Fruit fly (Drosophila melanogaster) whole organism, embryonic: ENCODE results near the gene CG8042.

Experiments used
- ATbp ChIP-seq: fragments of 200-800 bp; sonication (Bioruptor generic); optimal IDR thresholded peaks from 2 replicates; lab custom pipeline; 2017; ENCODE audit warnings: missing biosample characterization, mild to moderate bottlenecking, missing genetic modification characterization, missing genetic modification reagents
- Asciz ChIP-seq: fragments of 200-800 bp; sonication (Bioruptor generic); optimal IDR thresholded peaks from 2 replicates; lab custom pipeline; 2017; ENCODE audit warnings: missing biosample characterization, mild to moderate bottlenecking, missing genetic modification characterization, missing genetic modification reagents
- Awh ChIP-seq: fragments of 200-800 bp; sonication (Bioruptor generic); IDR thresholded peaks from 2 replicates; pipeline ENCODE4, ENCODE4 v1.3.6; 2022; ENCODE audit warnings: missing biosample characterization, missing genetic modification characterization
- CG12219 ChIP-seq: fragments of 200-800 bp; sonication (Bioruptor generic); optimal IDR thresholded peaks from 3 replicates; lab custom pipeline; 2018; ENCODE audit warnings: missing biosample characterization, mild to moderate bottlenecking, missing genetic modification characterization
- CG12659 ChIP-seq: fragments of 200-800 bp; sonication (Bioruptor generic); optimal IDR thresholded peaks from 3 replicates; lab custom pipeline; 2017; ENCODE audit warnings: mild to moderate bottlenecking, missing biosample characterization, missing genetic modification reagents, missing genetic modification characterization
- CG12769 ChIP-seq: fragments of 200-800 bp; sonication (Bioruptor generic); optimal IDR thresholded peaks from 2 replicates; lab custom pipeline; 2019; ENCODE audit warnings: missing biosample characterization, mild to moderate bottlenecking, missing genetic modification characterization, moderate library complexity
- CG13894 ChIP-seq: fragments of 200-800 bp; sonication (Bioruptor generic); optimal IDR thresholded peaks from 3 replicates; lab custom pipeline; 2018; ENCODE audit warnings: missing biosample characterization, mild to moderate bottlenecking, missing genetic modification characterization, moderate library complexity
- CG15011 ChIP-seq: fragments of 200-800 bp; sonication (Bioruptor generic); optimal IDR thresholded peaks from 3 replicates; lab custom pipeline; 2018; ENCODE audit warnings: missing biosample characterization, mild to moderate bottlenecking, missing genetic modification characterization
- CG15514 ChIP-seq: fragments of 200-800 bp; sonication (Bioruptor generic); optimal IDR thresholded peaks from 3 replicates; lab custom pipeline; 2017; ENCODE audit warnings: missing biosample characterization, missing genetic modification characterization, mild to moderate bottlenecking, moderate library complexity, missing genetic modification reagents
- CG15601 ChIP-seq: fragments of 200-800 bp; sonication (Bioruptor generic); optimal IDR thresholded peaks from 3 replicates; lab custom pipeline; 2019; ENCODE audit warnings: missing biosample characterization, mild to moderate bottlenecking, missing genetic modification characterization, moderate library complexity
- CG2199 ChIP-seq: fragments of 200-800 bp; sonication (Bioruptor generic); IDR thresholded peaks from 3 replicates; pipeline ENCODE4 v1.3.6; 2022; ENCODE audit warnings: missing biosample characterization, missing genetic modification characterization
- CG2202 ChIP-seq: fragments of 200-800 bp; sonication (Bioruptor generic); optimal IDR thresholded peaks from 2 replicates; lab custom pipeline; 2018; ENCODE audit warnings: missing biosample characterization, mild to moderate bottlenecking, missing genetic modification characterization
- CG2678 ChIP-seq: fragments of 200-800 bp; sonication (Bioruptor generic); optimal IDR thresholded peaks from 3 replicates; lab custom pipeline; 2019; ENCODE audit warnings: missing biosample characterization, mild to moderate bottlenecking, missing genetic modification characterization, moderate library complexity
- CG2875 ChIP-seq: fragments of 200-800 bp; sonication (Bioruptor generic); optimal IDR thresholded peaks from 2 replicates; lab custom pipeline; 2017; ENCODE audit warnings: missing biosample characterization, mild to moderate bottlenecking, missing genetic modification characterization, missing genetic modification reagents
- CG33557 ChIP-seq: fragments of 200-800 bp; sonication (Bioruptor generic); optimal IDR thresholded peaks from 2 replicates; lab custom pipeline; 2019; ENCODE audit warnings: missing biosample characterization, mild to moderate bottlenecking, missing genetic modification characterization, moderate library complexity
- CG4707 ChIP-seq: fragments of 200-800 bp; sonication (Bioruptor generic); optimal IDR thresholded peaks from 2 replicates; lab custom pipeline; 2018; ENCODE audit warnings: missing biosample characterization, mild to moderate bottlenecking, missing genetic modification characterization, moderate library complexity
- CG7556 ChIP-seq: fragments of 200-800 bp; sonication (Bioruptor generic); optimal IDR thresholded peaks from 2 replicates; lab custom pipeline; 2017; ENCODE audit warnings: missing biosample characterization, mild to moderate bottlenecking, missing genetic modification characterization
- CG7745 ChIP-seq: fragments of 200-800 bp; sonication (Bioruptor generic); optimal IDR thresholded peaks from 2 replicates; lab custom pipeline; 2018; ENCODE audit warnings: missing biosample characterization, mild to moderate bottlenecking, missing genetic modification characterization, moderate library complexity
- CG9727 ChIP-seq: fragments of 200-800 bp; sonication (Bioruptor generic); optimal IDR thresholded peaks from 3 replicates; lab custom pipeline; 2017; ENCODE audit warnings: missing biosample characterization, mild to moderate bottlenecking, missing genetic modification characterization
- Deaf1 ChIP-seq: fragments of 200-800 bp; optimal IDR thresholded peaks from 3 replicates; lab custom pipeline; 2019; ENCODE audit warnings: missing biosample characterization, mild to moderate bottlenecking, missing genetic modification characterization, moderate library complexity
- Fer1 ChIP-seq: fragments of 200-800 bp; sonication (Bioruptor generic); optimal IDR thresholded peaks from 2 replicates; lab custom pipeline; 2017; ENCODE audit warnings: missing biosample characterization, mild to moderate bottlenecking, missing genetic modification characterization
- H2.0 ChIP-seq: fragments of 200-800 bp; sonication (Bioruptor generic); IDR thresholded peaks from 2 replicates; pipeline ENCODE4 v1.3.6; 2022; ENCODE audit warnings: missing biosample characterization, missing genetic modification characterization
- Hmr ChIP-seq: fragments of 200-800 bp; sonication (Bioruptor generic); optimal IDR thresholded peaks from 3 replicates; lab custom pipeline; 2017; ENCODE audit warnings: mild to moderate bottlenecking, missing biosample characterization, missing genetic modification reagents, missing genetic modification characterization
- Med ChIP-seq: fragments of 200-800 bp; sonication (Bioruptor generic); peaks from one replicate; lab custom pipeline; 2016; ENCODE audit warnings: missing biosample characterization, missing genetic modification characterization, mild to moderate bottlenecking, inconsistent platforms, moderate library complexity
- PHDP ChIP-seq: fragments of 200-800 bp; sonication (Bioruptor generic); optimal IDR thresholded peaks from 3 replicates; lab custom pipeline; 2018; ENCODE audit warnings: missing biosample characterization, mild to moderate bottlenecking, missing genetic modification characterization, moderate library complexity
- Pdp1 ChIP-seq, 2 experiments: fragments of 200-800 bp; sonication (Bioruptor generic); optimal IDR thresholded peaks; 3 replicates each; lab custom pipeline; 2016; ENCODE audit warnings: missing biosample characterization in 2 of 2, missing genetic modification characterization in 2 of 2, mild to moderate bottlenecking in 1 of 2, moderate library complexity in 1 of 2
- Ptx1 ChIP-seq: fragments of 200-800 bp; sonication (Bioruptor generic); IDR thresholded peaks from 2 replicates; pipeline ENCODE4 v1.3.6; 2022; ENCODE audit warnings: missing biosample characterization, missing genetic modification characterization
- Trl ChIP-seq, 3 experiments: fragments of >200 bp in 2 of 3; fragments of 200-800 bp in 1 of 3; sonication (Bioruptor generic) in 1 of 3; optimal IDR thresholded peaks; 2 replicates in 1 of 3; 3 replicates in 2 of 3; lab custom pipeline; 2016 to 2017; ENCODE audit warnings: missing biosample characterization in 1 of 3, missing genetic modification characterization in 1 of 3
- abd-A ChIP-seq: fragments of 200-800 bp; sonication (Bioruptor generic); optimal IDR thresholded peaks from 3 replicates; lab custom pipeline; 2019; ENCODE audit warnings: missing biosample characterization, mild to moderate bottlenecking, missing genetic modification characterization, moderate library complexity
- amos ChIP-seq: fragments of 200-800 bp; sonication (Bioruptor generic); IDR thresholded peaks from 2 replicates; pipeline ENCODE4 v1.3.6; 2022; ENCODE audit warnings: missing biosample characterization, missing genetic modification characterization; ENCODE audit not compliant: partially characterized antibody
- ara ChIP-seq: fragments of 200-800 bp; sonication (Bioruptor generic); IDR thresholded peaks from 2 replicates; pipeline ENCODE4 v1.3.6; 2022; ENCODE audit warnings: missing biosample characterization, missing genetic modification characterization
- cg ChIP-seq: fragments of 200-800 bp; sonication (Bioruptor generic); optimal IDR thresholded peaks from 3 replicates; lab custom pipeline; 2019; ENCODE audit warnings: missing biosample characterization, mild to moderate bottlenecking, missing genetic modification characterization, moderate library complexity
- dmrt11E ChIP-seq: fragments of 200-800 bp; sonication (Bioruptor generic); optimal IDR thresholded peaks from 3 replicates; lab custom pipeline; 2018; ENCODE audit warnings: missing biosample characterization, mild to moderate bottlenecking, missing genetic modification characterization, moderate library complexity
- fd64A ChIP-seq: fragments of 200-800 bp; sonication (Bioruptor generic); optimal IDR thresholded peaks from 3 replicates; lab custom pipeline; 2018; ENCODE audit warnings: missing biosample characterization, mild to moderate bottlenecking, missing genetic modification characterization
- gfzf ChIP-seq: fragments of 200-800 bp; sonication (Bioruptor generic); optimal IDR thresholded peaks from 2 replicates; lab custom pipeline; 2016; ENCODE audit warnings: missing biosample characterization, mild to moderate bottlenecking, missing genetic modification characterization, moderate library complexity
- hkb ChIP-seq, 2 experiments: fragments of 200-800 bp in 1 of 2; fragments of >200 bp in 1 of 2; sonication (Bioruptor generic) in 1 of 2; IDR thresholded peaks in 1 of 2; optimal IDR thresholded peaks in 1 of 2; 2 replicates each; pipeline versions ENCODE4 v1.3.6 to Lab custom; 2017 to 2022; ENCODE audit warnings: missing biosample characterization in 1 of 2, missing genetic modification characterization in 1 of 2
- kni ChIP-seq: fragments of 200-800 bp; sonication (Bioruptor generic); optimal IDR thresholded peaks from 3 replicates; lab custom pipeline; 2017; ENCODE audit warnings: mild to moderate bottlenecking, missing biosample characterization, missing genetic modification reagents, missing genetic modification characterization
- onecut ChIP-seq: fragments of 200-800 bp; sonication (Bioruptor generic); IDR thresholded peaks from 2 replicates; pipeline ENCODE4 v1.3.6; 2022; ENCODE audit warnings: missing biosample characterization, missing genetic modification characterization
- otp ChIP-seq: fragments of 200-800 bp; sonication (Bioruptor generic); IDR thresholded peaks from 3 replicates; pipeline ENCODE4, ENCODE4 v1.3.6; 2022; ENCODE audit warnings: missing biosample characterization, missing genetic modification characterization
- pb ChIP-seq: fragments of 200-800 bp; sonication (Bioruptor generic); optimal IDR thresholded peaks from 3 replicates; lab custom pipeline; 2016; ENCODE audit warnings: missing biosample characterization, missing genetic modification characterization
- sens ChIP-seq: fragments of 200-800 bp; sonication (Bioruptor generic); peaks from one replicate; lab custom pipeline; 2016; ENCODE audit warnings: missing biosample characterization, missing genetic modification characterization
- twi ChIP-seq: fragments of 200-800 bp; optimal IDR thresholded peaks from 2 replicates; lab custom pipeline; 2019; ENCODE audit warnings: missing biosample characterization, mild to moderate bottlenecking, missing genetic modification characterization, moderate library complexity
- wek ChIP-seq: fragments of 200-800 bp; sonication (Bioruptor generic); optimal IDR thresholded peaks from 3 replicates; lab custom pipeline; 2018; ENCODE audit warnings: missing biosample characterization, mild to moderate bottlenecking, missing genetic modification characterization, moderate library complexity
- yki ChIP-seq: fragments of >200 bp; optimal IDR thresholded peaks from 3 replicates; lab custom pipeline; 2018
- z ChIP-seq: fragments of 200-800 bp; sonication (Bioruptor generic); IDR thresholded peaks from 3 replicates; pipeline ENCODE4 v1.3.6; 2022; ENCODE audit warnings: missing biosample characterization, missing genetic modification characterization

Gene CG8042

dm6 chr3L:8001057-8001597, 26.3 kb upstream of the CG8042 start (continued):
- TF ChIP-seq amos (GFP tag; lab: Robert Waterston, UW): no peak

dm6 chr3L:7999933-8000332, 25.1 kb upstream of the CG8042 start:
- TF ChIP-seq Pdp1 (GFP tag; optimal IDR thresholded peaks at IDR 0.05; lab: Kevin White, UChicago) (peak in 1 of 2 experiments; percentile 71), hkb (optimal IDR thresholded peaks at IDR 0.05; lab: Kevin White, UChicago) (no peak), hkb (GFP tag; IDR thresholded peaks at IDR 0.05; lab: Robert Waterston, UW) (no peak), CG13894 (peak; percentile 64), pb (no peak), yki (no peak), abd-A (tag; lab: Kevin White, UChicago) (peak; percentile 19), CG2199 (peak; percentile 79; the same call in 2 of the 3 replicates)

- TF ChIP-seq CG9727: peak; percentile 13
- TF ChIP-seq cg (GFP tag; lab: Kevin White, UChicago): peak; percentile 0
- TF ChIP-seq CG4707 (GFP tag; lab: Kevin White, UChicago): peak; percentile 33
- TF ChIP-seq ara: 0 out of 2 replicates have a peak, but pooled peaks have one; percentile 22
- peak; percentile 44 for TF ChIP-seq CG2202 (tag; lab: Kevin White, UChicago)
- peak; percentile 37 for TF ChIP-seq CG7745
- peak; percentile 10; the same call in 1 of the 2 replicates for TF ChIP-seq onecut
- peak; percentile 1 for TF ChIP-seq CG12219 (GFP tag; lab: Kevin White, UChicago)
- peak; percentile 11 for TF ChIP-seq CG12659 (GFP tag; lab: Kevin White, UChicago)
- peak; percentile 38 for TF ChIP-seq CG33557
- peak; percentile 13 for TF ChIP-seq CG15011 (GFP tag; lab: Kevin White, UChicago)
- peak; percentile 57 for TF ChIP-seq kni (GFP tag; lab: Kevin White, UChicago)
- peak; percentile 26 for TF ChIP-seq PHDP
- no peak for TF ChIP-seq wek (GFP tag; lab: Kevin White, UChicago)
- TF ChIP-seq CG15601 (tag; lab: Kevin White, UChicago): peak; percentile 44
- TF ChIP-seq gfzf (GFP tag; lab: Kevin White, UChicago): no peak
- TF ChIP-seq CG7556: peak; percentile 8
- TF ChIP-seq CG2875 (GFP tag; lab: Kevin White, UChicago): peak; percentile 36
- TF ChIP-seq CG15514 (GFP tag; lab: Kevin White, UChicago): peak; percentile 2
- peak; percentile 19; the same call in 1 of the 3 replicates for TF ChIP-seq otp (GFP tag; lab: Robert Waterston, UW)
- TF ChIP-seq Asciz (GFP tag; lab: Kevin White, UChicago): peak; percentile 57
- no peak for TF ChIP-seq H2.0
- TF ChIP-seq twi (tag; lab: Kevin White, UChicago): peak; percentile 72
- no peak for TF ChIP-seq Deaf1 (tag; lab: Kevin White, UChicago)
- no peak for TF ChIP-seq Ptx1 (GFP tag; lab: Robert Waterston, UW)
- peak; percentile 33 for TF ChIP-seq CG2678 (tag; lab: Kevin White, UChicago)
- TF ChIP-seq sens (GFP tag; lab: Kevin White, UChicago): peak; percentile 41
- peak; percentile 26; the same call in 1 of the 2 replicates for TF ChIP-seq Awh (GFP tag; lab: Robert Waterston, UW)
- no peak for TF ChIP-seq Fer1 (GFP tag; lab: Kevin White, UChicago)
- TF ChIP-seq z (GFP tag; lab: Robert Waterston, UW): no peak
- peak; percentile 3 for TF ChIP-seq dmrt11E (tag; lab: Kevin White, UChicago)
- no peak for TF ChIP-seq Trl (optimal IDR thresholded peaks at IDR 0.05; lab: Kevin White, UChicago)
- TF ChIP-seq Trl (GFP tag; optimal IDR thresholded peaks at IDR 0.05; lab: Kevin White, UChicago): peak; percentile 6
- peak; percentile 70 for TF ChIP-seq ATbp
- TF ChIP-seq fd64A (GFP tag; lab: Kevin White, UChicago): peak; percentile 51
- peak; percentile 7 for TF ChIP-seq Hmr (GFP tag; lab: Kevin White, UChicago)
- TF ChIP-seq CG12769: peak; percentile 65
- TF ChIP-seq Med (GFP tag; lab: Kevin White, UChicago): peak; percentile 84
Observed at dm6 chr3L:7996364-7996763, 21.6 kb upstream of the CG8042 start.
